Worm (Caenorhabditis elegans): Measurements from ENCODE around the gene srz-14.
A peak's percentile ranks its signal among the peaks of the same experiment; 100 is the strongest.

Gene srz-14

DNA sequence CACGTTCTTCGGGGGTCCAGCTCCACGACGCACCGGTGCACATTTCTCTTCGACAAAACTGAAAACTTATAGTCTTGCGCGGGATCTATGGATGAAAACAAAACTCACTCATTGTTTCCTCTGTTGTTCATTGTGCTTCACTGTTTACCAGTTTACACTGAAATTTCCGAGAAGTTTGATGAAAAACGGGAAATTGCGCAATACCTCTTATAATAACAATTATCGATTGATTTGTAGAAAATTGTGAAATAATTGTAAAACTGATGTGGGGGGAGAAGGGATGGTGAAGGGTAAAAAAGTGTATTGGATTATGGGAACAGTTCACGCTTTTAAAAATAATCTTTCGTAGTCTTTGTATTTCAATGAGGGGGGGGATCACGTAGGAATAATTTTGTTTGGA is 46.0 kb downstream of the srz-14 start:
- no peak for TF ChIP-seq alr-1 (tag; optimal IDR thresholded peaks at IDR 0.05)
- no peak for TF ChIP-seq lin-11 (tag; optimal IDR thresholded peaks at IDR 0.05)
- no peak for TF ChIP-seq nhr-21 (tag; optimal IDR thresholded peaks at IDR 0.05)
- no peak for TF ChIP-seq zag-1 (tag; optimal IDR thresholded peaks at IDR 0.05)
- no peak for TF ChIP-seq skn-1 (tag; optimal IDR thresholded peaks at IDR 0.05)
- no peak for TF ChIP-seq aly-2 (tag; optimal IDR thresholded peaks at IDR 0.05)
- TF ChIP-seq ztf-11 (tag; optimal IDR thresholded peaks at IDR 0.05), result no peak
- no peak for TF ChIP-seq crh-2 (tag; optimal IDR thresholded peaks at IDR 0.05)
- TF ChIP-seq snpc-4 (tag; optimal IDR thresholded peaks at IDR 0.05), result no peak
- no peak for TF ChIP-seq C34F6.9 (tag; optimal IDR thresholded peaks at IDR 0.05)
- TF ChIP-seq ceh-82 (tag; optimal IDR thresholded peaks at IDR 0.05), result no peak
- TF ChIP-seq nhr-23 (tag; optimal IDR thresholded peaks at IDR 0.05), result no peak
- TF ChIP-seq lin-13 (GFP tag; optimal IDR thresholded peaks at IDR 0.05), result no peak
- no peak for TF ChIP-seq Y55F3AM.14 (GFP tag; optimal IDR thresholded peaks at IDR 0.05)
- no peak for TF ChIP-seq blmp-1 (tag; optimal IDR thresholded peaks at IDR 0.05; ENCODE audit: insufficient read depth)
- no peak for TF ChIP-seq nhr-129 (tag; optimal IDR thresholded peaks at IDR 0.05)
- TF ChIP-seq sma-3 (GFP tag; optimal IDR thresholded peaks at IDR 0.05), result no peak
- no peak for TF ChIP-seq egl-27 (tag; optimal IDR thresholded peaks at IDR 0.05)
- TF ChIP-seq peb-1 (tag; optimal IDR thresholded peaks at IDR 0.05), result no peak

DNA sequence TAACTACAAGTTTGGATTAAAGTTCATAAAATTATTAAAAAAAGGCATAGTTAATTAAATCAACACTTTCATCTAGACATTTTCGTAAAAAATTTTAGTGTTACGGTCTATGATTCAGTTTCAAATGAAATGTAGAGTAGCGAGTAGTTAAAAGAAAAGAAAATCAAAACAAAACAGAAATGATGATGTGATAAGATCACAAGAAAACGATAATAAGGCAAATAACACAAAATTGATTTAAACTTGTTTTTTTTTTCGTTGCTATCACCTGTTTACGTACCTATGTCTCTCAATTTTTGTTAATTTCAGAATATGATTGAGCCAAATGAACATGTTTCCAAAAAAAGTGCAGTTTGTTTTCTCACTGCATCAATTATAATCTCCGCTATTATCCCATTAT is 46.4 kb downstream of the srz-14 start, which contains the start of the genes F21H7.2 and F21H7.12:
F21H7.2 (minus strand) TSS at position 101 of the 400 bp plus-strand sequence.
F21H7.12 (plus strand) TSS at position 270 of the 400 bp plus-strand sequence.
- TF ChIP-seq Y55F3AM.14 (GFP tag; optimal IDR thresholded peaks at IDR 0.05) (no peak), lin-13 (GFP tag; optimal IDR thresholded peaks at IDR 0.05) (no peak), sem-4 (tag; optimal IDR thresholded peaks at IDR 0.05) (no peak), zag-1 (tag; optimal IDR thresholded peaks at IDR 0.05) (no peak), nhr-21 (tag; optimal IDR thresholded peaks at IDR 0.05) (no peak), egl-27 (tag; optimal IDR thresholded peaks at IDR 0.05) (no peak), unc-55 (GFP tag; optimal IDR thresholded peaks at IDR 0.05) (no peak), mdl-1 (tag; optimal IDR thresholded peaks at IDR 0.05) (no peak), nhr-237 (tag; optimal IDR thresholded peaks at IDR 0.05) (no peak), nhr-12 (tag; optimal IDR thresholded peaks at IDR 0.05) (no peak), ZK546.5 (tag; optimal IDR thresholded peaks at IDR 0.05) (no peak), ama-1 (optimal IDR thresholded peaks at IDR 0.05) (no peak)

DNA sequence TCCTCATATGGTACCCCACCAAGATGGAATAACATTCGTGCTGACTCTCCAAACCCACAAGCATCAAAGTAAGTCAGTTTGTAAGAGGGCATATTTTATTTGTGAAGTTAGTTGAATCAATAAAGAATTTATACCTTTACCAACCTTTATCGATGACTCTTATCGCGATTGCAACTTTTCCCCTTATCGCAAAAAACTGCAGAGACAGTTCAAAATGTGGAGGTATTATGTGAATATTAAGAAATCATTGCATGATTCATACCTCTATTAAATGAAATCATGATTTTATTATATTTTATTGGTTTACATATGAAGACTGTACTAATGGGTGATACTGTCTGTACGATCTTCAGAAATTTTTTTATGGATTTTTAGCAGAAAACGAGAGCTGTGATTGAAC is 48.7 kb downstream of the srz-14 start, which contains the start of gene gst-22:
gst-22 (minus strand) TSS at position 103 of the 400 bp plus-strand sequence.
- peak; percentile 5 for TF ChIP-seq gmeb-1 (tag; optimal IDR thresholded peaks at IDR 0.05)
- peak; percentile 10 for TF ChIP-seq skn-1 (tag; optimal IDR thresholded peaks at IDR 0.05)
- TF ChIP-seq fos-1 (tag; optimal IDR thresholded peaks at IDR 0.05), result peak; percentile 99
- no peak for TF ChIP-seq nhr-129 (tag; optimal IDR thresholded peaks at IDR 0.05)
- peak; percentile 56 for TF ChIP-seq sma-9 (GFP tag; optimal IDR thresholded peaks at IDR 0.05)
- no peak for TF ChIP-seq sma-9 (tag; optimal IDR thresholded peaks at IDR 0.05)
- no peak for TF ChIP-seq mbf-1 (tag; optimal IDR thresholded peaks at IDR 0.05)
- no peak for TF ChIP-seq egl-27 (tag; optimal IDR thresholded peaks at IDR 0.05)

DNA sequence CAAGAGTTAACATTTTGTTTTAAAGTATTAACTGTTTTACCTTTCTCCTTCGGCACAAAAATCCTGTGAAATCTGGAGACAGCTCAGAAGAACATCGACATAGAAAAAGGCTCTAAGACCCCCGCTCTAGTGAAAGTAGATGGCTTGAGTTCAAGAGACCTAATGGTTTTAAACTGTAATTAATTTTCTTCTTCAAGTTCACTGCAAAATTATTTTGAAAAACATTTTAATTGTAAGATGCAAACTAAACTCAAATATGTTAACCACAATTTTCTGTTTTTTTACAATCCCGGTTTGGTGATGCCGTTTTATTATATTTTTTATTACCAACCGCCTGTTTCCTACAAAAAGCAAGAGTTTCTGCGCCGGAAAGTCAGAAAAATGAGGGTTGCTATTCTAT is 50.2 kb downstream of the srz-14 start, which contains the start of gene clec-233:
clec-233 (plus strand) TSS at position 301 of the 400 bp plus-strand sequence.
- TF ChIP-seq aly-2 (tag; optimal IDR thresholded peaks at IDR 0.05), result no peak
- TF ChIP-seq nhr-11 (tag; optimal IDR thresholded peaks at IDR 0.05), result no peak
- no peak for TF ChIP-seq unc-39 (tag; optimal IDR thresholded peaks at IDR 0.05)
- TF ChIP-seq nhr-77 (tag; optimal IDR thresholded peaks at IDR 0.05), result no peak
- TF ChIP-seq elt-3 (tag; optimal IDR thresholded peaks at IDR 0.05), result no peak
- no peak for TF ChIP-seq lin-11 (tag; optimal IDR thresholded peaks at IDR 0.05)
- TF ChIP-seq C34F6.9 (tag; optimal IDR thresholded peaks at IDR 0.05), result no peak
- TF ChIP-seq egl-27 (tag; optimal IDR thresholded peaks at IDR 0.05), result no peak
- no peak for TF ChIP-seq ztf-11 (tag; optimal IDR thresholded peaks at IDR 0.05)
